Worm (Caenorhabditis elegans) whole organism, L2 larva: Measurements from ENCODE around the gene pxmp-4.

Experiments
- C34F6.9 ChIP-seq: fragments of 150-350 bp; optimal IDR thresholded peaks from 2 replicates; lab custom pipeline; 2014; ENCODE audit warnings: missing biosample characterization, missing genetic modification characterization
- F13H6.1 ChIP-seq: sonication (generic microtip); optimal IDR thresholded peaks from 2 replicates; lab custom pipeline; 2016; ENCODE audit warnings: missing genetic modification characterization, missing compliant biosample characterization
- ZK546.5 ChIP-seq: sonication (generic microtip); optimal IDR thresholded peaks from 2 replicates; lab custom pipeline; 2017; ENCODE audit warnings: missing biosample characterization, missing genetic modification characterization
- alr-1 ChIP-seq: fragments of 150-350 bp; optimal IDR thresholded peaks from 2 replicates; lab custom pipeline; 2014; ENCODE audit warnings: missing biosample characterization, missing genetic modification characterization
- ama-1 ChIP-seq: fragments of 150-350 bp; optimal IDR thresholded peaks from 2 replicates; lab custom pipeline; 2018; ENCODE audit warnings: inconsistent platforms
- blmp-1 ChIP-seq: sonication (generic microtip); optimal IDR thresholded peaks from 2 replicates; lab custom pipeline; 2017; ENCODE audit warnings: missing genetic modification characterization, mild to moderate bottlenecking, missing compliant biosample characterization, antibody characterized with exemption, moderate library complexity; ENCODE audit not compliant: insufficient read depth
- ceh-16 ChIP-seq: fragments of 150-350 bp; optimal IDR thresholded peaks from 2 replicates; lab custom pipeline; 2014; ENCODE audit warnings: missing biosample characterization, missing genetic modification characterization
- ceh-82 ChIP-seq: fragments of 150-350 bp; optimal IDR thresholded peaks from 2 replicates; lab custom pipeline; 2014; ENCODE audit warnings: missing biosample characterization, missing genetic modification characterization
- crh-2 ChIP-seq: sonication (generic microtip); optimal IDR thresholded peaks from 2 replicates; lab custom pipeline; 2017; ENCODE audit warnings: missing biosample characterization, missing genetic modification characterization
- dmd-4 ChIP-seq: sonication (generic microtip); optimal IDR thresholded peaks from 2 replicates; lab custom pipeline; 2017; ENCODE audit warnings: missing biosample characterization, missing genetic modification characterization
- egl-27 ChIP-seq: sonication (generic microtip); optimal IDR thresholded peaks from 3 replicates; lab custom pipeline; 2017; ENCODE audit warnings: missing biosample characterization, missing genetic modification reagents, missing genetic modification characterization
- elt-3 ChIP-seq: sonication (generic microtip); optimal IDR thresholded peaks from 2 replicates; lab custom pipeline; 2017; ENCODE audit warnings: missing biosample characterization, missing genetic modification characterization
- fos-1 ChIP-seq: fragments of 150-350 bp; optimal IDR thresholded peaks from 2 replicates; lab custom pipeline; 2014; ENCODE audit warnings: missing biosample characterization, missing genetic modification characterization
- lin-11 ChIP-seq: fragments of 150-350 bp; sonication (generic microtip); optimal IDR thresholded peaks from 2 replicates; lab custom pipeline; 2014; ENCODE audit warnings: missing biosample characterization, missing genetic modification characterization, inconsistent platforms, mixed read lengths
- lin-13 ChIP-seq: fragments of 150-350 bp; optimal IDR thresholded peaks from 2 replicates; lab custom pipeline; 2014; ENCODE audit warnings: missing biosample characterization, missing genetic modification reagents, missing genetic modification characterization
- lin-39 ChIP-seq: fragments of 150-350 bp; optimal IDR thresholded peaks from 2 replicates; lab custom pipeline; 2014; ENCODE audit warnings: missing biosample characterization, missing genetic modification reagents, missing genetic modification characterization
- lsy-2 ChIP-seq, 2 experiments: fragments of 150-350 bp in 1 of 2; sonication (generic microtip) in 1 of 2; optimal IDR thresholded peaks; 2 replicates each; lab custom pipeline; 2014 to 2017; ENCODE audit warnings: missing biosample characterization in 2 of 2, missing genetic modification characterization in 2 of 2
- mab-5 ChIP-seq: fragments of 150-350 bp; optimal IDR thresholded peaks from 2 replicates; lab custom pipeline; 2014; ENCODE audit warnings: missing biosample characterization, missing genetic modification characterization
- mbf-1 ChIP-seq: sonication (generic microtip); optimal IDR thresholded peaks from 2 replicates; lab custom pipeline; 2017; ENCODE audit warnings: missing biosample characterization, missing genetic modification characterization
- mdl-1 ChIP-seq, 2 experiments: fragments of 150-350 bp in 1 of 2; sonication (generic microtip) in 1 of 2; optimal IDR thresholded peaks; 2 replicates each; lab custom pipeline; 2017; ENCODE audit warnings: missing biosample characterization in 2 of 2, missing genetic modification characterization in 2 of 2
- nhr-10 ChIP-seq: sonication (generic microtip); optimal IDR thresholded peaks from 2 replicates; lab custom pipeline; 2017; ENCODE audit warnings: missing biosample characterization, missing genetic modification characterization
- nhr-12 ChIP-seq: fragments of 150-350 bp; optimal IDR thresholded peaks from 2 replicates; lab custom pipeline; 2014; ENCODE audit warnings: missing biosample characterization, missing genetic modification characterization
- nhr-129 ChIP-seq: fragments of 150-350 bp; optimal IDR thresholded peaks from 2 replicates; lab custom pipeline; 2014; ENCODE audit warnings: missing biosample characterization, missing genetic modification characterization
- nhr-21 ChIP-seq: fragments of 150-350 bp; optimal IDR thresholded peaks from 2 replicates; lab custom pipeline; 2014; ENCODE audit warnings: missing biosample characterization, missing genetic modification characterization
- nhr-23 ChIP-seq: fragments of 150-350 bp; optimal IDR thresholded peaks from 2 replicates; lab custom pipeline; 2014; ENCODE audit warnings: missing biosample characterization, missing genetic modification reagents, missing genetic modification characterization
- nhr-237 ChIP-seq: fragments of 150-350 bp; optimal IDR thresholded peaks from 2 replicates; lab custom pipeline; 2014; ENCODE audit warnings: missing biosample characterization, missing genetic modification characterization
- nhr-25 ChIP-seq: fragments of 150-350 bp; sonication (generic microtip); optimal IDR thresholded peaks from 3 replicates; lab custom pipeline; 2014; ENCODE audit warnings: missing biosample characterization, missing genetic modification characterization
- nhr-6 ChIP-seq: fragments of 150-350 bp; optimal IDR thresholded peaks from 2 replicates; lab custom pipeline; 2014; ENCODE audit warnings: missing biosample characterization, missing genetic modification characterization
- nhr-77 ChIP-seq: fragments of 150-350 bp; optimal IDR thresholded peaks from 2 replicates; lab custom pipeline; 2014; ENCODE audit warnings: missing biosample characterization, missing genetic modification characterization
- peb-1 ChIP-seq: fragments of 150-350 bp; optimal IDR thresholded peaks from 2 replicates; lab custom pipeline; 2014; ENCODE audit warnings: missing biosample characterization, missing genetic modification characterization
- sem-4 ChIP-seq: fragments of 150-350 bp; optimal IDR thresholded peaks from 2 replicates; lab custom pipeline; 2014; ENCODE audit warnings: missing biosample characterization, missing genetic modification reagents, missing genetic modification characterization
- skn-1 ChIP-seq: sonication (generic microtip); optimal IDR thresholded peaks from 2 replicates; lab custom pipeline; 2017; ENCODE audit warnings: missing biosample characterization, missing genetic modification characterization
- sma-3 ChIP-seq: sonication (generic microtip); optimal IDR thresholded peaks from 2 replicates; lab custom pipeline; 2016; ENCODE audit warnings: missing genetic modification reagents, missing genetic modification characterization, missing compliant biosample characterization
- sma-9 ChIP-seq, 2 experiments: fragments of 150-350 bp in 1 of 2; sonication (generic microtip) in 1 of 2; optimal IDR thresholded peaks; 2 replicates each; lab custom pipeline; 2014 to 2016; ENCODE audit warnings: missing genetic modification characterization in 2 of 2, mild to moderate bottlenecking in 1 of 2, missing biosample characterization in 1 of 2, missing compliant biosample characterization in 1 of 2, missing genetic modification reagents in 1 of 2, moderate library complexity in 1 of 2
- snpc-4 ChIP-seq: fragments of 150-350 bp; optimal IDR thresholded peaks from 2 replicates; lab custom pipeline; 2014; ENCODE audit warnings: missing biosample characterization, missing genetic modification characterization
- unc-39 ChIP-seq: fragments of 150-350 bp; optimal IDR thresholded peaks from 2 replicates; lab custom pipeline; 2014; ENCODE audit warnings: missing biosample characterization, missing genetic modification characterization
- unc-55 ChIP-seq: fragments of 150-350 bp; sonication (generic microtip); optimal IDR thresholded peaks from 3 replicates; lab custom pipeline; 2014; ENCODE audit warnings: missing biosample characterization, missing genetic modification reagents, missing genetic modification characterization
- unc-62 ChIP-seq: fragments of 150-350 bp; optimal IDR thresholded peaks from 2 replicates; lab custom pipeline; 2014; ENCODE audit warnings: missing biosample characterization, missing genetic modification reagents, missing genetic modification characterization
- zag-1 ChIP-seq: fragments of 150-350 bp; optimal IDR thresholded peaks from 2 replicates; lab custom pipeline; 2014; ENCODE audit warnings: missing biosample characterization, missing genetic modification characterization
- ztf-1 ChIP-seq: fragments of 200-800 bp; sonication (Bioruptor generic); conservative IDR thresholded peaks from 2 replicates; pipeline ENCODE4 v1.3.6; 2022; ENCODE audit warnings: missing genetic modification characterization, missing compliant biosample characterization
- ztf-4 ChIP-seq: fragments of 150-350 bp; optimal IDR thresholded peaks from 2 replicates; lab custom pipeline; 2014; ENCODE audit warnings: missing biosample characterization, missing genetic modification characterization

pxmp-4 gene

ce11 chrIV:306572-306971, 30.4 kb downstream of the pxmp-4 start:
- peak; percentile 41 for TF ChIP-seq C34F6.9
- no peak for TF ChIP-seq mdl-1 (tag; optimal IDR thresholded peaks at IDR 0.05; lab: Kevin White, UChicago)
- TF ChIP-seq lsy-2 (tag; optimal IDR thresholded peaks at IDR 0.05; lab: Kevin White, UChicago), result peak in 1 of 2 experiments; percentile 35
- no peak for TF ChIP-seq nhr-6 (tag; lab: Kevin White, UChicago)
- TF ChIP-seq skn-1, result no peak
- TF ChIP-seq unc-55 (GFP tag; lab: Kevin White, UChicago), result peak; percentile 55
- peak; percentile 24 for TF ChIP-seq sma-9 (GFP tag; optimal IDR thresholded peaks at IDR 0.05; lab: Kevin White, UChicago)
- TF ChIP-seq sma-9 (tag; optimal IDR thresholded peaks at IDR 0.05; lab: Kevin White, UChicago), result no peak
- peak; percentile 26 for TF ChIP-seq nhr-129
- TF ChIP-seq nhr-23 (tag; lab: Kevin White, UChicago), result no peak
- TF ChIP-seq F13H6.1 (tag; lab: Kevin White, UChicago), result no peak
- TF ChIP-seq crh-2 (tag; lab: Kevin White, UChicago), result no peak

ce11 chrIV:305101-305500, 31.9 kb downstream of the pxmp-4 start:
- no peak for TF ChIP-seq nhr-12 (tag; lab: Kevin White, UChicago)
- no peak for TF ChIP-seq F13H6.1 (tag; lab: Kevin White, UChicago)
- no peak for TF ChIP-seq nhr-25 (tag; lab: Kevin White, UChicago)
- no peak for TF ChIP-seq C34F6.9
- TF ChIP-seq nhr-21 (tag; lab: Kevin White, UChicago), result no peak
- TF ChIP-seq skn-1, result no peak
- no peak for TF ChIP-seq lin-39 (tag; lab: Kevin White, UChicago)
- no peak for TF ChIP-seq nhr-129
- no peak for TF ChIP-seq snpc-4 (tag; lab: Kevin White, UChicago)
- no peak for TF ChIP-seq lsy-2 (tag; optimal IDR thresholded peaks at IDR 0.05; lab: Kevin White, UChicago)
- TF ChIP-seq lin-13 (GFP tag; lab: Kevin White, UChicago), result no peak
- no peak for TF ChIP-seq ZK546.5 (tag; lab: Kevin White, UChicago)
- TF ChIP-seq elt-3 (tag; lab: Kevin White, UChicago), result no peak
- no peak for TF ChIP-seq mab-5
- TF ChIP-seq alr-1 (tag; lab: Kevin White, UChicago), result no peak
- no peak for TF ChIP-seq ztf-1 (GFP tag; lab: Robert Waterston, UW)
- TF ChIP-seq ztf-4, result no peak
- TF ChIP-seq lin-11 (tag; lab: Kevin White, UChicago), result no peak
- TF ChIP-seq crh-2 (tag; lab: Kevin White, UChicago), result no peak
- TF ChIP-seq unc-39 (tag; lab: Kevin White, UChicago), result no peak
- TF ChIP-seq, all 48 proteins: peak for 0

ce11 chrIV:303264-303663, 33.7 kb downstream of the pxmp-4 start:
- peak; percentile 3 for TF ChIP-seq sma-3 (GFP tag; lab: Kevin White, UChicago)
- TF ChIP-seq nhr-237 (tag; lab: Kevin White, UChicago), result no peak
- peak; percentile 68 for TF ChIP-seq sma-9 (GFP tag; optimal IDR thresholded peaks at IDR 0.05; lab: Kevin White, UChicago)
- no peak for TF ChIP-seq sma-9 (tag; optimal IDR thresholded peaks at IDR 0.05; lab: Kevin White, UChicago)

ce11 chrIV:302743-303142, 34.2 kb downstream of the pxmp-4 start:
- TF ChIP-seq sem-4 (tag; lab: Kevin White, UChicago), result no peak
- no peak for TF ChIP-seq nhr-77 (tag; lab: Kevin White, UChicago)
- peak; percentile 38 for TF ChIP-seq crh-2 (tag; lab: Kevin White, UChicago)
- no peak for TF ChIP-seq ZK546.5 (tag; lab: Kevin White, UChicago)
- peak; percentile 51 for TF ChIP-seq nhr-21 (tag; lab: Kevin White, UChicago)
- TF ChIP-seq F13H6.1 (tag; lab: Kevin White, UChicago), result no peak
- TF ChIP-seq nhr-129, result peak; percentile 27
- TF ChIP-seq skn-1, result no peak
- TF ChIP-seq mbf-1 (tag; lab: Kevin White, UChicago), result no peak
- TF ChIP-seq unc-55 (GFP tag; lab: Kevin White, UChicago), result no peak
- no peak for TF ChIP-seq blmp-1 (tag; lab: Kevin White, UChicago)
- TF ChIP-seq mdl-1 (tag; optimal IDR thresholded peaks at IDR 0.05; lab: Kevin White, UChicago), result no peak
- TF ChIP-seq sma-3 (GFP tag; lab: Kevin White, UChicago), result no peak
- TF ChIP-seq zag-1 (tag; lab: Kevin White, UChicago), result no peak
- TF ChIP-seq ceh-82 (tag; lab: Kevin White, UChicago), result no peak
- TF ChIP-seq ceh-16 (tag; lab: Kevin White, UChicago), result no peak
- TF ChIP-seq nhr-10 (tag; lab: Kevin White, UChicago), result no peak
- TF ChIP-seq snpc-4 (tag; lab: Kevin White, UChicago), result no peak
- TF ChIP-seq unc-39 (tag; lab: Kevin White, UChicago), result no peak
- TF ChIP-seq nhr-237 (tag; lab: Kevin White, UChicago), result no peak
- no peak for TF ChIP-seq peb-1 (tag; lab: Kevin White, UChicago)
- peak; percentile 70 for TF ChIP-seq sma-9 (GFP tag; optimal IDR thresholded peaks at IDR 0.05; lab: Kevin White, UChicago)
- TF ChIP-seq sma-9 (tag; optimal IDR thresholded peaks at IDR 0.05; lab: Kevin White, UChicago), result no peak
- no peak for TF ChIP-seq nhr-23 (tag; lab: Kevin White, UChicago)
- no peak for TF ChIP-seq egl-27
- TF ChIP-seq fos-1 (tag; lab: Kevin White, UChicago), result peak; percentile 18
- peak; percentile 26 for TF ChIP-seq nhr-25 (tag; lab: Kevin White, UChicago)
- TF ChIP-seq ztf-1 (GFP tag; lab: Robert Waterston, UW), result no peak
- TF ChIP-seq ztf-4, result no peak
- no peak for TF ChIP-seq unc-62
- no peak for TF ChIP-seq dmd-4 (tag; lab: Kevin White, UChicago)
- no peak for TF ChIP-seq ama-1
- no peak for TF ChIP-seq alr-1 (tag; lab: Kevin White, UChicago)
